Fruit fly (Drosophila melanogaster): ENCODE data around the gene Cpr35B.

Gene Cpr35B

DNA sequence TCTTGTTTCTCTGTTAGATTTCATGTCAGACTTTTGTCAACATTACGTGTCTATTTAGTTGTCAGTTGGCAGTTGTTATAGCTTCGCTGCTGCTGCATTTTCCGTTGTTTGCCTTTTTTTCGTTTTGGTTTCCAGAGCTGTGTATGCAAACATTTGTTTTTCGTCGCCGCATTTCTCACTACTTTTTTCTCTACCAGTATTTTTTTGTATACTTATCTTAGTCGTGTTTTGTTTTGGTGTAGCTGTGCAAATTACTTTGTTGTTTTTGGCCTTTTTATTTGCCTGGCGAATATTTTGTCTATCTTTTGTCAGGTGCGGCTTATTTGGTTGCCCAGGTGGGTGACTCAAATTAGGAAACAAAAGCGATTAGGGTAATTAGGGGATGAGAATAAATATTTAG lies 26.4 kb downstream of the Cpr35B start:
- TF ChIP-seq toe (GFP tag; optimal IDR thresholded peaks at IDR 0.05) (no peak), Hr96 (GFP tag; optimal IDR thresholded peaks at IDR 0.05) (no peak), kay (GFP tag; ENCODE audit: borderline replicate concordance) (no peak), CG7045 (GFP tag; optimal IDR thresholded peaks at IDR 0.05) (peak; percentile 61)

DNA sequence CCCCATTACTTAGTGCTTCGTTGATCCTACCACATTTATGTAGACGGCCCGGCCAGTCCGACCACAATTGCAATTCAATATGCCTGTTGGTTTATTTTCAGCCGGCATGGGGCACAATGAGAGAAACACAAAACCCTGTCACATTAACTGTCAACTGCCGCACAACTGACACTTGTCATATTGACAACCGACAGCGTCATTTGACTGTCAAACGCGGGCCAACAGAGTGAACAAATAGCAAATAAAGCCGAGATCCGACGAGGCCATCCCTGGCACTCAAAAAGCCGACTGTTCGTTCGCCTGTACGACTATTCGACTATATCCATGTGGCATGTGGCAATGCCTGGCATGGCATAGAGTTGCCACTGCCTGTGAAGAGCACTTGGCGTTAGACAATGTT lies 27.0 kb downstream of the Cpr35B start:
- TF ChIP-seq CG1620 (GFP tag; optimal IDR thresholded peaks at IDR 0.05) (no peak), bab1 (GFP tag; optimal IDR thresholded peaks at IDR 0.05) (no peak), cic (GFP tag; optimal IDR thresholded peaks at IDR 0.05) (no peak), toe (GFP tag; optimal IDR thresholded peaks at IDR 0.05) (no peak), ovo (GFP tag; optimal IDR thresholded peaks at IDR 0.05) (no peak), CG7101 (tag; optimal IDR thresholded peaks at IDR 0.05) (no peak), Mnt (GFP tag; optimal IDR thresholded peaks at IDR 0.05) (no peak), Clk (GFP tag; optimal IDR thresholded peaks at IDR 0.05) (no peak), tj (GFP tag; optimal IDR thresholded peaks at IDR 0.05) (no peak), CG33017 (tag; optimal IDR thresholded peaks at IDR 0.05) (no peak), kay (GFP tag; ENCODE audit: borderline replicate concordance) (no peak), Hr96 (GFP tag; optimal IDR thresholded peaks at IDR 0.05) (no peak), Crg-1 (GFP tag; optimal IDR thresholded peaks at IDR 0.05) (no peak), CG11617 (GFP tag; optimal IDR thresholded peaks at IDR 0.05) (no peak), pad (GFP tag; optimal IDR thresholded peaks at IDR 0.05) (no peak), CG7045 (GFP tag; optimal IDR thresholded peaks at IDR 0.05) (no peak), CG14711 (tag; optimal IDR thresholded peaks at IDR 0.05) (no peak), CG12768 (GFP tag; optimal IDR thresholded peaks at IDR 0.05) (no peak), CG5204 (GFP tag; optimal IDR thresholded peaks at IDR 0.05) (no peak)

DNA sequence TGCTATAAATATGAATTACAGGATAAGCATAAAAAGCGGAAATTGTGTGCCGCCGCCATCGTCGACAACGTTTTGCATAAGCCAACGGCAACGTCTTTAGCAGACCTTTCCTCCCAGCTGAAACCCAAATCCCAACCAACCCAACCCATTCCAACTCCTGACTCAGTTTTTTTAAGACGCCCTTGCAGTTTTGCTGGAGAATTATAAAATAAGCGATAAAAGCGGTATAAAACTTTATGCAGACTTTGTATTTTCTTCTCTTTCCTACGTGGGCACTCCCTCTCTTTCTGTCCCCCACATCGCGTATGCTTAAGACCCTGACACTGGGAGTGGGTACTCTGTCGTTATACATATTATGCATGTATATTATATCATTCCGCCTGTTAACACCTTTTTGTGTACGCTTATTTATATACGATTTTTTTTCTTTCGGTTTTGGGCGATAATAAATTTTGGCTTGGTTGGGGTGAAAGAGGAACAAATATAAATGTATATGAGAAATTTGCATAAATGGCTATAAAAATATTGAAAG lies 27.9 kb downstream of the Cpr35B start:
- no peak for TF ChIP-seq CG12768 (GFP tag; optimal IDR thresholded peaks at IDR 0.05)
- TF ChIP-seq tj (GFP tag; optimal IDR thresholded peaks at IDR 0.05), result peak; percentile 99

DNA sequence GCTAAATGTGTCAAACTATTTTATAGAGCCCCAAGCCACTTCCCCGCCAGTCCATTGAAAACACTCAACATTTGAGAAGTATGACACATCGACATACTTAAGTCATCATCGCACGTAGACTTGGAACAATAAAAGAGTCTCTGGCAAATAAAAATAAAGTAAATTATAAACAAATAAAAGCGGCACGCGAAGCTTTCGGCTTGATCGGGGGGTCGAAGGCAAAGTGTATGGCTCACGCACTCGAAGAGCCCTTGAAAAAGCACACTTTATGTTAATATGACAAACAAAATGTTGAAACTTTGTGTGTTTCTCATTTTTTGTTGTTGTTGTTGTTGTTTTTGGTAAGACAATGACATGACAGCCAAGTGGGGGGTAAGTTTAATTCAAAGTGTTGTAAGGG lies 28.7 kb downstream of the Cpr35B start:
- TF ChIP-seq bab1 (GFP tag; optimal IDR thresholded peaks at IDR 0.05) (no peak), toe (GFP tag; optimal IDR thresholded peaks at IDR 0.05) (no peak), Crg-1 (GFP tag; optimal IDR thresholded peaks at IDR 0.05) (no peak), CG7101 (tag; optimal IDR thresholded peaks at IDR 0.05) (no peak), ovo (GFP tag; optimal IDR thresholded peaks at IDR 0.05) (no peak), cic (GFP tag; optimal IDR thresholded peaks at IDR 0.05) (no peak), CG14711 (tag; optimal IDR thresholded peaks at IDR 0.05) (no peak), CG5204 (GFP tag; optimal IDR thresholded peaks at IDR 0.05) (no peak), pad (GFP tag; optimal IDR thresholded peaks at IDR 0.05) (no peak), Hr96 (GFP tag; optimal IDR thresholded peaks at IDR 0.05) (no peak), CG33017 (tag; optimal IDR thresholded peaks at IDR 0.05) (no peak), CG11617 (GFP tag; optimal IDR thresholded peaks at IDR 0.05) (no peak), CG12768 (GFP tag; optimal IDR thresholded peaks at IDR 0.05) (no peak), tj (GFP tag; optimal IDR thresholded peaks at IDR 0.05) (no peak), Clk (GFP tag; optimal IDR thresholded peaks at IDR 0.05) (no peak), kay (GFP tag; ENCODE audit: borderline replicate concordance) (no peak), cnc (optimal IDR thresholded peaks at IDR 0.05) (no peak), Mnt (GFP tag; optimal IDR thresholded peaks at IDR 0.05) (no peak), CG1620 (GFP tag; optimal IDR thresholded peaks at IDR 0.05) (no peak), CG7045 (GFP tag; optimal IDR thresholded peaks at IDR 0.05) (no peak)

DNA sequence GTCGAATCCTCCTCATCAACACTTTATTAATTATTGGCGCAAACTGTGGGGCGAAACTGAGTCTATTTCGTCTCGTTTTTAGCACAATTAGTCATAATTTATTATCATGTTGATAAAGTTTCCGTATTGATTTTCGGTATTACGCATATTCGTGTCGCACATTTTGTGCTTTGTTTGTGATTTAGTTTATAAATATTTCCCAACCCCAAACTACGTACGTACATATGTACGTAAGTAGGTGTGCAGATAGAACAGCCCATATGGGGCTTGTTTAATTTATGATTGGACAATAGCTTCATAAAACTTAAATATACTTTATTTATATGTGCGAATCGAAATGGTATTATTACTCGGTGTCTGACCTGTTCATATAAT lies 29.9 kb downstream of the Cpr35B start:
- no peak for TF ChIP-seq Hr96 (GFP tag; optimal IDR thresholded peaks at IDR 0.05)
- TF ChIP-seq Clk (GFP tag; optimal IDR thresholded peaks at IDR 0.05), result no peak
- no peak for TF ChIP-seq Mnt (GFP tag; optimal IDR thresholded peaks at IDR 0.05)
- no peak for TF ChIP-seq pad (GFP tag; optimal IDR thresholded peaks at IDR 0.05)
- no peak for TF ChIP-seq tj (GFP tag; optimal IDR thresholded peaks at IDR 0.05)
- no peak for TF ChIP-seq cnc (optimal IDR thresholded peaks at IDR 0.05)
- TF ChIP-seq CG5204 (GFP tag; optimal IDR thresholded peaks at IDR 0.05), result no peak
- no peak for TF ChIP-seq bab1 (GFP tag; optimal IDR thresholded peaks at IDR 0.05)
- no peak for TF ChIP-seq ovo (GFP tag; optimal IDR thresholded peaks at IDR 0.05)
- no peak for TF ChIP-seq CG14711 (tag; optimal IDR thresholded peaks at IDR 0.05)
- no peak for TF ChIP-seq Crg-1 (GFP tag; optimal IDR thresholded peaks at IDR 0.05)
- TF ChIP-seq CG1620 (GFP tag; optimal IDR thresholded peaks at IDR 0.05), result no peak
- TF ChIP-seq toe (GFP tag; optimal IDR thresholded peaks at IDR 0.05), result no peak

DNA sequence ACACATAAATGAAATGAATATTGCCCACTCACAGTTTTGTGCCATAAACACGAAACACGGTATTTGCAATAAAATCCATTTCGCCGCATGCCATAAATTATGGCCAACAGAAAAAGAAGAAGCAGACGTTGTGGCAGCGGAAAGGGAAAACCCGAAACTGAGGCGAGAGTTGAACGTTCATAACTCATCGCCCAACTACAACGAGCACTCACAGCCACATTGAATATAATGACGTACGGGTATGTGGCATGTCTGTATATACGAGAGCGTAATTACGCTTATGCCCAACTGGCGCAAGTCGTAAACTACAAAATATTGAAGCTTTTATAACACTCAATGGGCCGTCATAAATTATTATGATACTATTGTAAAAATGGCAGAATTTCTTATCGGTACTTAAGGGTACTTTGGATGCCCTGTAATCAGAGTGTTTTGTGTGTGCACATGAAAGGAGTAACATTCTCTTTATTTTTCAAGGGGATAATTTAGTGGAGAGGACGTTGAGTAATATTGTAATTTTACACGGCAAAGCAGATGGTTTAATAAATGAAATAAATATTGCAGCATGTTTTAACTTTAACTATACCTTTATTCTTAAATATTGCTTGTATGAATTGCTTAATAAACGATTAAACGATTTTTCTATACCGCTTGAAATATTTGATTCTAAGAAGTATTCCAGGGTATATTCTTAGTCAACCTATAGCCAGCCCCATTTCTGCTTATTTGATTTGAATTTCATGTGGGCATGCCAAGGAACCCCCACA lies 30.5 kb downstream of the Cpr35B start:
- peak; percentile 58 for TF ChIP-seq cic (GFP tag; optimal IDR thresholded peaks at IDR 0.05)
- TF ChIP-seq CG14711 (tag; optimal IDR thresholded peaks at IDR 0.05), result peak; percentile 36
- TF ChIP-seq CG7101 (tag; optimal IDR thresholded peaks at IDR 0.05), result peak; percentile 59
- TF ChIP-seq CG33017 (tag; optimal IDR thresholded peaks at IDR 0.05), result peak; percentile 48
- TF ChIP-seq CG7045 (GFP tag; optimal IDR thresholded peaks at IDR 0.05), result peak; percentile 35
- TF ChIP-seq tj (GFP tag; optimal IDR thresholded peaks at IDR 0.05), result peak; percentile 60
- TF ChIP-seq Clk (GFP tag; optimal IDR thresholded peaks at IDR 0.05), result peak; percentile 24
- no peak for TF ChIP-seq Crg-1 (GFP tag; optimal IDR thresholded peaks at IDR 0.05)
- TF ChIP-seq CG11617 (GFP tag; optimal IDR thresholded peaks at IDR 0.05), result peak; percentile 61
- TF ChIP-seq CG5204 (GFP tag; optimal IDR thresholded peaks at IDR 0.05), result peak; percentile 35
- TF ChIP-seq Hr96 (GFP tag; optimal IDR thresholded peaks at IDR 0.05), result peak; percentile 41
- no peak for TF ChIP-seq cnc (optimal IDR thresholded peaks at IDR 0.05)
- peak; percentile 11 for TF ChIP-seq bab1 (GFP tag; optimal IDR thresholded peaks at IDR 0.05)
- no peak for TF ChIP-seq ovo (GFP tag; optimal IDR thresholded peaks at IDR 0.05)
- TF ChIP-seq pad (GFP tag; optimal IDR thresholded peaks at IDR 0.05), result peak; percentile 43
- TF ChIP-seq toe (GFP tag; optimal IDR thresholded peaks at IDR 0.05), result peak; percentile 7
- TF ChIP-seq CG1620 (GFP tag; optimal IDR thresholded peaks at IDR 0.05), result no peak
- TF ChIP-seq kay (GFP tag; ENCODE audit: borderline replicate concordance), result no peak
- TF ChIP-seq CG12768 (GFP tag; optimal IDR thresholded peaks at IDR 0.05), result no peak
